Fruit fly (Drosophila melanogaster) whole organism, pupa: ENCODE data around the gene CG31717.

Source experiments
- CG10348 ChIP-seq: fragments of 200-800 bp; sonication (Bioruptor generic); IDR thresholded peaks from 2 replicates; pipeline ENCODE4 v1.3.6; 2022; ENCODE audit warnings: missing biosample characterization, missing genetic modification characterization
- CG12605 ChIP-seq: fragments of 200-800 bp; sonication (Bioruptor generic); IDR thresholded peaks from 2 replicates; pipeline ENCODE4 v1.3.6; 2022; ENCODE audit warnings: missing biosample characterization, missing genetic modification characterization
- CG13204 ChIP-seq: fragments of 200-800 bp; sonication (Bioruptor generic); optimal IDR thresholded peaks from 2 replicates; lab custom pipeline; 2018; ENCODE audit warnings: missing biosample characterization, mild to moderate bottlenecking, missing genetic modification characterization, moderate library complexity
- CG14655 ChIP-seq: fragments of 200-800 bp; sonication (Bioruptor generic); optimal IDR thresholded peaks from 3 replicates; lab custom pipeline; 2017; ENCODE audit warnings: mild to moderate bottlenecking, missing biosample characterization, missing genetic modification reagents, missing genetic modification characterization
- CG15710 ChIP-seq: fragments of 200-800 bp; sonication (Bioruptor generic); optimal IDR thresholded peaks from 2 replicates; lab custom pipeline; 2018; ENCODE audit warnings: missing biosample characterization, mild to moderate bottlenecking, missing genetic modification characterization, moderate library complexity
- CG17806 ChIP-seq: fragments of 200-800 bp; sonication (Bioruptor generic); optimal IDR thresholded peaks from 2 replicates; lab custom pipeline; 2018; ENCODE audit warnings: missing biosample characterization, mild to moderate bottlenecking, missing genetic modification characterization, moderate library complexity
- CG32121 ChIP-seq: fragments of 200-800 bp; sonication (Bioruptor generic); IDR thresholded peaks from 2 replicates; pipeline ENCODE4 v1.3.6; 2022; ENCODE audit warnings: missing biosample characterization, missing genetic modification characterization
- CG34367 ChIP-seq: fragments of 200-800 bp; sonication (Bioruptor generic); optimal IDR thresholded peaks from 2 replicates; lab custom pipeline; 2018; ENCODE audit warnings: missing biosample characterization, mild to moderate bottlenecking, missing genetic modification characterization
- CG4496 ChIP-seq: fragments of 200-800 bp; sonication (Bioruptor generic); IDR thresholded peaks from 3 replicates; pipeline ENCODE4 v1.3.6; 2022; ENCODE audit warnings: missing biosample characterization, missing genetic modification characterization
- CG8159 ChIP-seq: fragments of 200-800 bp; sonication (Bioruptor generic); optimal IDR thresholded peaks from 3 replicates; lab custom pipeline; 2018; ENCODE audit warnings: missing biosample characterization, mild to moderate bottlenecking, missing genetic modification characterization, moderate library complexity
- CG8301 ChIP-seq: fragments of 200-800 bp; sonication (Bioruptor generic); optimal IDR thresholded peaks from 2 replicates; lab custom pipeline; 2018; ENCODE audit warnings: missing biosample characterization, mild to moderate bottlenecking, missing genetic modification characterization
- CG9948 ChIP-seq: fragments of 200-800 bp; sonication (Bioruptor generic); optimal IDR thresholded peaks from 2 replicates; lab custom pipeline; 2018; ENCODE audit warnings: missing biosample characterization, mild to moderate bottlenecking, missing genetic modification characterization, moderate library complexity
- D1 ChIP-seq: fragments of 200-800 bp; sonication (Bioruptor generic); optimal IDR thresholded peaks from 2 replicates; lab custom pipeline; 2018; ENCODE audit warnings: missing biosample characterization, mild to moderate bottlenecking, missing genetic modification characterization, moderate library complexity
- EcR ChIP-seq: fragments of 200-800 bp; sonication (Bioruptor generic); optimal IDR thresholded peaks from 3 replicates; lab custom pipeline; 2019; ENCODE audit warnings: missing biosample characterization, missing genetic modification characterization, mild to moderate bottlenecking, moderate library complexity, missing genetic modification reagents
- Ets98B ChIP-seq: fragments of 200-800 bp; sonication (Bioruptor generic); IDR thresholded peaks from 2 replicates; pipeline ENCODE4 v1.3.6; 2022; ENCODE audit warnings: missing biosample characterization, missing genetic modification characterization
- Pif1A ChIP-seq: fragments of 200-800 bp; sonication (Bioruptor generic); optimal IDR thresholded peaks from 3 replicates; lab custom pipeline; 2016; ENCODE audit warnings: missing biosample characterization, missing genetic modification characterization
- Pif1B ChIP-seq: fragments of 200-800 bp; sonication (Bioruptor generic); optimal IDR thresholded peaks from 3 replicates; lab custom pipeline; 2016; ENCODE audit warnings: missing biosample characterization, missing genetic modification characterization
- Snoo ChIP-seq: fragments of 200-800 bp; sonication (Bioruptor generic); optimal IDR thresholded peaks from 3 replicates; lab custom pipeline; 2017; ENCODE audit warnings: missing biosample characterization, mild to moderate bottlenecking, missing genetic modification characterization, inconsistent platforms
- fd96Ca ChIP-seq: fragments of 200-800 bp; sonication (Bioruptor generic); IDR thresholded peaks from 3 replicates; pipeline ENCODE4 v1.3.6; 2022; ENCODE audit warnings: missing biosample characterization, missing genetic modification characterization
- gl ChIP-seq: fragments of 200-800 bp; sonication (Bioruptor generic); optimal IDR thresholded peaks from 2 replicates; lab custom pipeline; 2018; ENCODE audit warnings: missing biosample characterization, mild to moderate bottlenecking, missing genetic modification characterization
- rn ChIP-seq: fragments of 200-800 bp; sonication (Bioruptor generic); IDR thresholded peaks from 2 replicates; pipeline ENCODE4 v1.3.6; 2022; ENCODE audit warnings: missing biosample characterization, missing genetic modification characterization

Gene CG31717

dm6 chr2L:10231510-10231909 lies 19.0 kb upstream of the CG31717 start, which contains the start of gene ova:
Gene ova (minus strand): TSS chr2L:10231692.
- TF ChIP-seq CG13204 (GFP tag; lab: Kevin White, UChicago) (no peak), Snoo (tag; lab: Kevin White, UChicago) (no peak), CG14655 (GFP tag; lab: Kevin White, UChicago) (no peak), D1 (tag; lab: Kevin White, UChicago) (no peak), CG9948 (tag; lab: Kevin White, UChicago) (no peak), gl (tag; lab: Kevin White, UChicago) (no peak), Pif1B (no peak), fd96Ca (GFP tag; lab: Robert Waterston, UW) (no peak), CG10348 (GFP tag; lab: Robert Waterston, UW) (no peak), CG8159 (tag; lab: Kevin White, UChicago) (no peak), CG34367 (tag; lab: Kevin White, UChicago) (no peak), Pif1A (no peak), CG15710 (tag; lab: Kevin White, UChicago) (no peak), CG8301 (tag; lab: Kevin White, UChicago) (no peak)

DNA sequence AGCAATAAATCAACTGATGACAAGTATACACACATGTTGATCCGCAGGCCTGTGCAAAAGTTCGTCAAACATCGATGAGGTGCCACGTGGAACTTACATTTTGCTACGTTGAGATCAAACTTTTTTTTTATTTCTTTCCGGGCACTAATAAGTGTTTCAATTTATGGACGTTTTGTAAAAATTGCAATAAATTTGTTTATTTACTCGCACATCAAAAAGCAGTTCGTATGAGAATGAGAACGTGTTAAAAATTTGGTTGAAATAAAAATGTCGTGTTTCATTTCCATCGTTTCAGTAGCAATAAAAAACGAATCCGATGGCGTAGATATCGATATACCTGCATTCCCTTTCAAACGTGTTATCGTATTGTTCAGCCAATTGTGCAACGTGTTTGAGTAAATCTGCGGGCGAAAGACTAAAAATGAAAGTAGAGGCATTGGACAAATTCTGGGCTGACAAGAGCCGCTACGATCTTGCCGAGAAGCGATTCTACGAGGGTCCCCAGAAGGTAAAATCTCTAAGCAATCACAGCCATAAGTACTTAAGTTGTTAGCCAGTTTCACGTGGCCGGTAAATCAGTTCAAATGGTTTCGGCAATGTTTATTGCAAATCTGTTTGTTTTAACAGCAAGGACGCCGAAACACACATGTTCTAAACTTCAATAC lies 18.3 kb upstream of the CG31717 start, which contains the start of gene eEF1delta:
Gene eEF1delta (plus strand): TSS at position 356 of the 665 bp plus-strand sequence.
- TF ChIP-seq CG10348 (GFP tag; lab: Robert Waterston, UW): no peak
- TF ChIP-seq Snoo (tag; lab: Kevin White, UChicago): no peak
- TF ChIP-seq CG34367 (tag; lab: Kevin White, UChicago): no peak
- no peak for TF ChIP-seq rn (GFP tag; lab: Robert Waterston, UW)
- TF ChIP-seq CG17806 (tag; lab: Kevin White, UChicago): no peak
- TF ChIP-seq Pif1A: no peak
- TF ChIP-seq CG4496 (GFP tag; lab: Robert Waterston, UW): no peak
- TF ChIP-seq CG8301 (tag; lab: Kevin White, UChicago): no peak
- TF ChIP-seq D1 (tag; lab: Kevin White, UChicago): no peak
- no peak for TF ChIP-seq CG9948 (tag; lab: Kevin White, UChicago)
- no peak for TF ChIP-seq CG15710 (tag; lab: Kevin White, UChicago)
- TF ChIP-seq gl (tag; lab: Kevin White, UChicago): no peak
- no peak for TF ChIP-seq CG13204 (GFP tag; lab: Kevin White, UChicago)
- no peak for TF ChIP-seq Pif1B

dm6 chr2L:10232827-10233226 lies 17.7 kb upstream of the CG31717 start:
- TF ChIP-seq Snoo (tag; lab: Kevin White, UChicago): no peak
- no peak for TF ChIP-seq CG8301 (tag; lab: Kevin White, UChicago)
- no peak for TF ChIP-seq CG17806 (tag; lab: Kevin White, UChicago)
- no peak for TF ChIP-seq Pif1B
- TF ChIP-seq fd96Ca (GFP tag; lab: Robert Waterston, UW): no peak
- no peak for TF ChIP-seq CG32121 (GFP tag; lab: Robert Waterston, UW)
- no peak for TF ChIP-seq Pif1A
- TF ChIP-seq CG14655 (GFP tag; lab: Kevin White, UChicago): no peak
- TF ChIP-seq D1 (tag; lab: Kevin White, UChicago): no peak
- TF ChIP-seq CG15710 (tag; lab: Kevin White, UChicago): no peak
- no peak for TF ChIP-seq EcR (GFP tag; lab: Kevin White, UChicago)
- no peak for TF ChIP-seq CG34367 (tag; lab: Kevin White, UChicago)
- TF ChIP-seq gl (tag; lab: Kevin White, UChicago): no peak
- TF ChIP-seq CG8159 (tag; lab: Kevin White, UChicago): no peak
- TF ChIP-seq CG4496 (GFP tag; lab: Robert Waterston, UW): no peak
- no peak for TF ChIP-seq CG12605 (GFP tag; lab: Robert Waterston, UW)

DNA sequence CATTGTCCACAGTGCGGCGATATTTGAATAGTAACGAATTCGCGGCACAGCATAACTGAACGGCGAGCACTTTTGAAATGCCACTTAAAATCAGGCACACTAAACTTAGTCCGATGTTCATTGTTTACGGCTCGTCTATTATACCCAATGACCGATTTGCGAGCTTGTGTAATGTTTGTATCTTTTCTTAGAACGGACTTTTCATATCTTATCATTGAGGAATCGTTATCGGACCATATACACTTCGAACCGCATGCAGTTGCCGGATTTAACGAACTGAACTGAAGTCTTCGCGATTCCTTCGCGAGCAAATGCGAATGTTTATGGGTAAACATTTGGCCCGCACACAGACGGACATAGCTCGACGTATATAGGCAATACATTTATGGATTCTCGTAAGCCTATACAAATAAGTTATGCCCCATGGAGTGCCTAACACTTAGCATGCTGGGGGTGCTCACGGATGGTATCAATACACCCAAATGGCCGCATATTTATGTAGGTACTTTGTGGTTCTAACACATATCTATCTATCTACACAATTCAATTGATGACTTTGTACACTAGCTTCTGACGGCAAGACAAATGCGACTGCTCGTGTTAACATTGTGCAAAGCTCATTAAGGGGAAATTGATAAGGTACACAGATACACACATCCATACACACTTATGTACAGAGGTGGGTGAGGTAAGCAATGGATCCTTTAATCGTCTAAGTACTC lies 12.7 kb upstream of the CG31717 start, which contains the start of gene mthl15:
Gene mthl15 (minus strand): TSS at position 593 of the 722 bp plus-strand sequence.
- no peak for TF ChIP-seq CG12605 (GFP tag; lab: Robert Waterston, UW)
- no peak for TF ChIP-seq CG13204 (GFP tag; lab: Kevin White, UChicago)
- no peak for TF ChIP-seq D1 (tag; lab: Kevin White, UChicago)
- no peak for TF ChIP-seq Snoo (tag; lab: Kevin White, UChicago)
- TF ChIP-seq CG15710 (tag; lab: Kevin White, UChicago): no peak
- TF ChIP-seq CG8301 (tag; lab: Kevin White, UChicago): no peak
- TF ChIP-seq Pif1A: no peak
- TF ChIP-seq Ets98B (GFP tag; lab: Robert Waterston, UW): no peak
- TF ChIP-seq CG17806 (tag; lab: Kevin White, UChicago): no peak
- TF ChIP-seq CG34367 (tag; lab: Kevin White, UChicago): no peak
- TF ChIP-seq CG8159 (tag; lab: Kevin White, UChicago): no peak
- TF ChIP-seq fd96Ca (GFP tag; lab: Robert Waterston, UW): no peak
- TF ChIP-seq EcR (GFP tag; lab: Kevin White, UChicago): no peak
- TF ChIP-seq gl (tag; lab: Kevin White, UChicago): no peak
- TF ChIP-seq CG9948 (tag; lab: Kevin White, UChicago): no peak
- TF ChIP-seq CG14655 (GFP tag; lab: Kevin White, UChicago): no peak
- TF ChIP-seq, all 21 proteins: peak for 0
